Fruit fly (Drosophila melanogaster) whole organism, adult: ENCODE results near the gene wol.

ENCODE experiments used
- CG11617 ChIP-seq: fragments of 200-800 bp; sonication (Bioruptor generic); optimal IDR thresholded peaks from 2 replicates; lab custom pipeline; 2017; ENCODE audit warnings: mild to moderate bottlenecking, missing biosample characterization, missing genetic modification reagents, missing genetic modification characterization
- CG12768 ChIP-seq: fragments of 200-800 bp; sonication (Bioruptor generic); optimal IDR thresholded peaks from 2 replicates; lab custom pipeline; 2017; ENCODE audit warnings: missing biosample characterization, missing genetic modification characterization, mild to moderate bottlenecking, moderate library complexity, missing genetic modification reagents
- CG14711 ChIP-seq: fragments of 200-800 bp; sonication (Bioruptor generic); optimal IDR thresholded peaks from 2 replicates; lab custom pipeline; 2018; ENCODE audit warnings: missing biosample characterization, mild to moderate bottlenecking, missing genetic modification characterization, moderate library complexity
- CG33017 ChIP-seq: fragments of 200-800 bp; sonication (Bioruptor generic); optimal IDR thresholded peaks from 2 replicates; lab custom pipeline; 2018; ENCODE audit warnings: missing biosample characterization, mild to moderate bottlenecking, missing genetic modification characterization, moderate library complexity
- CG5204 ChIP-seq: fragments of 200-800 bp; sonication (Bioruptor generic); optimal IDR thresholded peaks from 2 replicates; lab custom pipeline; 2016; ENCODE audit warnings: missing biosample characterization, missing genetic modification characterization
- Crg-1 ChIP-seq: fragments of 200-800 bp; sonication (Bioruptor generic); optimal IDR thresholded peaks from 2 replicates; lab custom pipeline; 2016; ENCODE audit warnings: missing biosample characterization, missing genetic modification characterization
- Hr96 ChIP-seq: fragments of 200-800 bp; sonication (Bioruptor generic); optimal IDR thresholded peaks from 2 replicates; lab custom pipeline; 2016; ENCODE audit warnings: missing biosample characterization, missing genetic modification characterization
- Mnt ChIP-seq: fragments of 200-800 bp; sonication (Bioruptor generic); optimal IDR thresholded peaks from 2 replicates; lab custom pipeline; 2016; ENCODE audit warnings: missing biosample characterization, mild to moderate bottlenecking, missing genetic modification characterization
- bab1 ChIP-seq: fragments of 200-800 bp; sonication (Bioruptor generic); optimal IDR thresholded peaks from 3 replicates; lab custom pipeline; 2019; ENCODE audit warnings: missing biosample characterization, mild to moderate bottlenecking, missing genetic modification characterization, moderate library complexity
- cic ChIP-seq: fragments of 200-800 bp; sonication (Bioruptor generic); optimal IDR thresholded peaks from 2 replicates; lab custom pipeline; 2017; ENCODE audit warnings: missing biosample characterization, mild to moderate bottlenecking, missing genetic modification characterization, moderate library complexity
- kay ChIP-seq: fragments of 200-800 bp; sonication (Bioruptor generic); peaks from one replicate; lab custom pipeline; 2016; ENCODE audit warnings: missing biosample characterization, missing genetic modification characterization, borderline replicate concordance
- ovo ChIP-seq: fragments of 200-800 bp; sonication (Bioruptor generic); optimal IDR thresholded peaks from 2 replicates; lab custom pipeline; 2016; ENCODE audit warnings: missing biosample characterization, missing genetic modification characterization
- toe ChIP-seq: fragments of 200-800 bp; sonication (Bioruptor generic); optimal IDR thresholded peaks from 2 replicates; lab custom pipeline; 2016; ENCODE audit warnings: missing biosample characterization, missing genetic modification characterization

DNA sequence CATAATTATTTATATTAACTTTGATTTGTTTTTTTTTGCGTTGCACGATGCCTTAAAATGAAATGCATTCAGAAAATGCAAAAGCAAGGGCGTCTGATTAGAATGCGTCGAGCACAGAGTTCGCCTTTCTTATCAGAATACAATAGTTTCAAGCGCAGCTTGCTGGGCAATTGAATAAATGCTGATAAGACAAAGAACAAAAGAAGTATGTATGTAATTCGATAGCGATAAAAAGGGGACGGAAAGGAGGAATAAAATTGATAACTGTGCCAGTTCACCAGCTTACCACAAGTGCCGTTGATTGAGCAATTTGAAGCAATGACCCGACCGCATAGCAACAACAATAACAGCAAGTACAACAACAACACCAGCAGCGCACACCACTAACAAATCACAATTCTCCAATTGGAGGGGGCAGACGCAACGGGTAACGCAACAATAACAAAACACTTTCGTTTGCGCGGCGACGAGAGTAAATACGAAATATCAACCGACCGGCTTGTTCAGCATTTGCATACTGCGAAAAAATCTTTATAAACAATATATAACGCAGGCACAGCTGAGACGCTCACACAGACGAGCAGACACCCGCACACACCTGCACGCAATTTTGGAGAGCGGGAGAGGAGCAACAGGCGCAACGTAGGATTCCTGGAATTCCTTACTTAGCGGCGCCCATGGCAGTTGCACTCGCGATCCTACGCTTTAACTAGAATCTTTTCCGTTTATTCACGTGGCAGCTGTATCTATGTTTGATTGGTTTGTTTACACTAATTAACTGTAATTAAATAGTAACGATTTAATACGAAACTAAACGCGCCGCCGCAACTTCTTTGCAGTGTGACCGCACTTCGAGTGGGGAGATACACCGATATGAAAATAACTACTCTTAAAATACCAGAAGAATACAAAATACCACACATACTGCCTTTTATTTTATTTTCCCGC lies 2.3 kb downstream of the wol start, which contains the start of gene Btk:
- TF ChIP-seq ovo (GFP tag; lab: Kevin White, UChicago) (peak; percentile 47), Hr96 (GFP tag; lab: Kevin White, UChicago) (no peak), bab1 (GFP tag; lab: Kevin White, UChicago) (peak; percentile 1), cic (GFP tag; lab: Kevin White, UChicago) (peak; percentile 48), CG12768 (GFP tag; lab: Kevin White, UChicago) (peak; percentile 54), Mnt (no peak), toe (GFP tag; lab: Kevin White, UChicago) (no peak), kay (no peak), CG33017 (no peak), CG14711 (tag; lab: Kevin White, UChicago) (no peak), Crg-1 (GFP tag; lab: Kevin White, UChicago) (no peak), CG5204 (GFP tag; lab: Kevin White, UChicago) (no peak), CG11617 (GFP tag; lab: Kevin White, UChicago) (no peak)
